Fruit fly (Drosophila melanogaster) whole organism, adult: Measurements from ENCODE around the gene DNaseII.
A peak's percentile ranks its signal among the peaks of the same experiment; 100 is the strongest.

Experiments used
- CG11617 ChIP-seq: fragments of 200-800 bp; sonication (Bioruptor generic); optimal IDR thresholded peaks from 2 replicates; lab custom pipeline; 2017; ENCODE audit warnings: mild to moderate bottlenecking, missing biosample characterization, missing genetic modification reagents, missing genetic modification characterization
- CG12768 ChIP-seq: fragments of 200-800 bp; sonication (Bioruptor generic); optimal IDR thresholded peaks from 2 replicates; lab custom pipeline; 2017; ENCODE audit warnings: missing biosample characterization, missing genetic modification characterization, mild to moderate bottlenecking, moderate library complexity, missing genetic modification reagents
- CG14711 ChIP-seq: fragments of 200-800 bp; sonication (Bioruptor generic); optimal IDR thresholded peaks from 2 replicates; lab custom pipeline; 2018; ENCODE audit warnings: missing biosample characterization, mild to moderate bottlenecking, missing genetic modification characterization, moderate library complexity
- CG1620 ChIP-seq: fragments of 200-800 bp; sonication (Bioruptor generic); optimal IDR thresholded peaks from 2 replicates; lab custom pipeline; 2016; ENCODE audit warnings: missing biosample characterization, missing genetic modification characterization
- CG33017 ChIP-seq: fragments of 200-800 bp; sonication (Bioruptor generic); optimal IDR thresholded peaks from 2 replicates; lab custom pipeline; 2018; ENCODE audit warnings: missing biosample characterization, mild to moderate bottlenecking, missing genetic modification characterization, moderate library complexity
- CG5204 ChIP-seq: fragments of 200-800 bp; sonication (Bioruptor generic); optimal IDR thresholded peaks from 2 replicates; lab custom pipeline; 2016; ENCODE audit warnings: missing biosample characterization, missing genetic modification characterization
- CG7045 ChIP-seq: fragments of 200-800 bp; sonication (Bioruptor generic); optimal IDR thresholded peaks from 2 replicates; lab custom pipeline; 2017; ENCODE audit warnings: missing biosample characterization, mild to moderate bottlenecking, missing genetic modification characterization
- CG7101 ChIP-seq: fragments of 200-800 bp; sonication (Bioruptor generic); optimal IDR thresholded peaks from 2 replicates; lab custom pipeline; 2018; ENCODE audit warnings: missing biosample characterization, mild to moderate bottlenecking, missing genetic modification characterization, moderate library complexity
- Clk ChIP-seq: fragments of 200-800 bp; sonication (Bioruptor generic); optimal IDR thresholded peaks from 2 replicates; lab custom pipeline; 2017; ENCODE audit warnings: missing biosample characterization, missing genetic modification characterization
- Crg-1 ChIP-seq: fragments of 200-800 bp; sonication (Bioruptor generic); optimal IDR thresholded peaks from 2 replicates; lab custom pipeline; 2016; ENCODE audit warnings: missing biosample characterization, missing genetic modification characterization
- Hr96 ChIP-seq: fragments of 200-800 bp; sonication (Bioruptor generic); optimal IDR thresholded peaks from 2 replicates; lab custom pipeline; 2016; ENCODE audit warnings: missing biosample characterization, missing genetic modification characterization
- Mnt ChIP-seq: fragments of 200-800 bp; sonication (Bioruptor generic); optimal IDR thresholded peaks from 2 replicates; lab custom pipeline; 2016; ENCODE audit warnings: missing biosample characterization, mild to moderate bottlenecking, missing genetic modification characterization
- bab1 ChIP-seq: fragments of 200-800 bp; sonication (Bioruptor generic); optimal IDR thresholded peaks from 3 replicates; lab custom pipeline; 2019; ENCODE audit warnings: missing biosample characterization, mild to moderate bottlenecking, missing genetic modification characterization, moderate library complexity
- cic ChIP-seq: fragments of 200-800 bp; sonication (Bioruptor generic); optimal IDR thresholded peaks from 2 replicates; lab custom pipeline; 2017; ENCODE audit warnings: missing biosample characterization, mild to moderate bottlenecking, missing genetic modification characterization, moderate library complexity
- cnc ChIP-seq, 2 experiments: fragments of >200 bp; optimal IDR thresholded peaks; 2 replicates each; lab custom pipeline; 2017
- kay ChIP-seq: fragments of 200-800 bp; sonication (Bioruptor generic); peaks from one replicate; lab custom pipeline; 2016; ENCODE audit warnings: missing biosample characterization, missing genetic modification characterization, borderline replicate concordance
- ovo ChIP-seq: fragments of 200-800 bp; sonication (Bioruptor generic); optimal IDR thresholded peaks from 2 replicates; lab custom pipeline; 2016; ENCODE audit warnings: missing biosample characterization, missing genetic modification characterization
- pad ChIP-seq: fragments of 200-800 bp; sonication (Bioruptor generic); optimal IDR thresholded peaks from 3 replicates; lab custom pipeline; 2017; ENCODE audit warnings: missing biosample characterization, missing genetic modification characterization, mild to moderate bottlenecking, moderate library complexity, missing genetic modification reagents
- tj ChIP-seq: fragments of 200-800 bp; sonication (Bioruptor generic); optimal IDR thresholded peaks from 3 replicates; lab custom pipeline; 2017; ENCODE audit warnings: missing biosample characterization, mild to moderate bottlenecking, missing genetic modification characterization, moderate library complexity
- toe ChIP-seq: fragments of 200-800 bp; sonication (Bioruptor generic); optimal IDR thresholded peaks from 2 replicates; lab custom pipeline; 2016; ENCODE audit warnings: missing biosample characterization, missing genetic modification characterization

Gene DNaseII

dm6 chr3R:18060551-18060950 is 41.4 kb downstream of the DNaseII start:
- TF ChIP-seq CG11617 (GFP tag; lab: Kevin White, UChicago) (no peak), Clk (GFP tag; lab: Kevin White, UChicago) (no peak), kay (GFP tag; lab: Kevin White, UChicago) (no peak), cic (GFP tag; lab: Kevin White, UChicago) (no peak), tj (GFP tag; lab: Kevin White, UChicago) (no peak), Hr96 (GFP tag; lab: Kevin White, UChicago) (no peak), CG33017 (tag; lab: Kevin White, UChicago) (no peak), Mnt (no peak)

- TF ChIP-seq pad (GFP tag; lab: Kevin White, UChicago) (peak; percentile 92), bab1 (GFP tag; lab: Kevin White, UChicago) (no peak)
Measured at dm6 chr3R:18063168-18063792, 44.1 kb downstream of the DNaseII start.

- TF ChIP-seq bab1 (GFP tag; lab: Kevin White, UChicago) (no peak), cnc (optimal IDR thresholded peaks at IDR 0.05; lab: Kevin White, UChicago) (no peak), CG1620 (GFP tag; lab: Kevin White, UChicago) (no peak), Clk (GFP tag; lab: Kevin White, UChicago) (no peak), CG7045 (GFP tag; lab: Kevin White, UChicago) (no peak), CG14711 (tag; lab: Kevin White, UChicago) (no peak), CG7101 (tag; lab: Kevin White, UChicago) (no peak), Hr96 (GFP tag; lab: Kevin White, UChicago) (no peak), tj (GFP tag; lab: Kevin White, UChicago) (no peak)
Measured at dm6 chr3R:18064369-18064768, 45.2 kb downstream of the DNaseII start.

dm6 chr3R:18067930-18068329 is 48.8 kb downstream of the DNaseII start:
- TF ChIP-seq cnc (optimal IDR thresholded peaks at IDR 0.05; lab: Kevin White, UChicago) (no peak), CG7101 (tag; lab: Kevin White, UChicago) (no peak), CG11617 (GFP tag; lab: Kevin White, UChicago) (no peak), bab1 (GFP tag; lab: Kevin White, UChicago) (no peak), CG7045 (GFP tag; lab: Kevin White, UChicago) (no peak), Crg-1 (GFP tag; lab: Kevin White, UChicago) (no peak), toe (GFP tag; lab: Kevin White, UChicago) (no peak), Hr96 (GFP tag; lab: Kevin White, UChicago) (no peak), pad (GFP tag; lab: Kevin White, UChicago) (no peak), cic (GFP tag; lab: Kevin White, UChicago) (no peak), CG12768 (no peak), ovo (GFP tag; lab: Kevin White, UChicago) (no peak), Clk (GFP tag; lab: Kevin White, UChicago) (no peak), Mnt (no peak), CG33017 (tag; lab: Kevin White, UChicago) (no peak), kay (GFP tag; lab: Kevin White, UChicago) (no peak), CG1620 (GFP tag; lab: Kevin White, UChicago) (no peak), tj (GFP tag; lab: Kevin White, UChicago) (no peak), CG14711 (tag; lab: Kevin White, UChicago) (no peak), CG5204 (GFP tag; lab: Kevin White, UChicago) (no peak)
